Worm (Caenorhabditis elegans) whole organism, L2 larva: ENCODE data around the gene cyp-35A5.

Source experiments
- R02D3.7 ChIP-seq: fragments of 150-350 bp; optimal IDR thresholded peaks from 2 replicates; lab custom pipeline; 2014; ENCODE audit warnings: missing biosample characterization, missing genetic modification characterization
- ZK546.5 ChIP-seq: sonication (generic microtip); optimal IDR thresholded peaks from 2 replicates; lab custom pipeline; 2017; ENCODE audit warnings: missing biosample characterization, missing genetic modification characterization
- aly-2 ChIP-seq: fragments of 150-350 bp; optimal IDR thresholded peaks from 2 replicates; lab custom pipeline; 2014; ENCODE audit warnings: missing biosample characterization, missing genetic modification characterization
- ama-1 ChIP-seq: fragments of 150-350 bp; optimal IDR thresholded peaks from 2 replicates; lab custom pipeline; 2018; ENCODE audit warnings: inconsistent platforms
- ceh-16 ChIP-seq: fragments of 150-350 bp; optimal IDR thresholded peaks from 2 replicates; lab custom pipeline; 2014; ENCODE audit warnings: missing biosample characterization, missing genetic modification characterization
- dmd-4 ChIP-seq: sonication (generic microtip); optimal IDR thresholded peaks from 2 replicates; lab custom pipeline; 2017; ENCODE audit warnings: missing biosample characterization, missing genetic modification characterization
- egl-27 ChIP-seq: sonication (generic microtip); optimal IDR thresholded peaks from 3 replicates; lab custom pipeline; 2017; ENCODE audit warnings: missing biosample characterization, missing genetic modification reagents, missing genetic modification characterization
- elt-1 ChIP-seq: fragments of 150-350 bp; optimal IDR thresholded peaks from 2 replicates; lab custom pipeline; 2014; ENCODE audit warnings: missing biosample characterization, missing genetic modification characterization
- fos-1 ChIP-seq: fragments of 150-350 bp; optimal IDR thresholded peaks from 2 replicates; lab custom pipeline; 2014; ENCODE audit warnings: missing biosample characterization, missing genetic modification characterization
- lin-11 ChIP-seq: fragments of 150-350 bp; sonication (generic microtip); optimal IDR thresholded peaks from 2 replicates; lab custom pipeline; 2014; ENCODE audit warnings: missing biosample characterization, missing genetic modification characterization, inconsistent platforms, mixed read lengths
- lin-39 ChIP-seq: fragments of 150-350 bp; optimal IDR thresholded peaks from 2 replicates; lab custom pipeline; 2014; ENCODE audit warnings: missing biosample characterization, missing genetic modification reagents, missing genetic modification characterization
- lsy-2 ChIP-seq, 2 experiments: fragments of 150-350 bp in 1 of 2; sonication (generic microtip) in 1 of 2; optimal IDR thresholded peaks; 2 replicates each; lab custom pipeline; 2014 to 2017; ENCODE audit warnings: missing biosample characterization in 2 of 2, missing genetic modification characterization in 2 of 2
- mab-5 ChIP-seq: fragments of 150-350 bp; optimal IDR thresholded peaks from 2 replicates; lab custom pipeline; 2014; ENCODE audit warnings: missing biosample characterization, missing genetic modification characterization
- mbf-1 ChIP-seq: sonication (generic microtip); optimal IDR thresholded peaks from 2 replicates; lab custom pipeline; 2017; ENCODE audit warnings: missing biosample characterization, missing genetic modification characterization
- nhr-10 ChIP-seq: sonication (generic microtip); optimal IDR thresholded peaks from 2 replicates; lab custom pipeline; 2017; ENCODE audit warnings: missing biosample characterization, missing genetic modification characterization
- nhr-11 ChIP-seq: fragments of 150-350 bp; optimal IDR thresholded peaks from 2 replicates; lab custom pipeline; 2014; ENCODE audit warnings: missing biosample characterization, missing genetic modification characterization
- nhr-129 ChIP-seq: fragments of 150-350 bp; optimal IDR thresholded peaks from 2 replicates; lab custom pipeline; 2014; ENCODE audit warnings: missing biosample characterization, missing genetic modification characterization
- nhr-21 ChIP-seq: fragments of 150-350 bp; optimal IDR thresholded peaks from 2 replicates; lab custom pipeline; 2014; ENCODE audit warnings: missing biosample characterization, missing genetic modification characterization
- nhr-23 ChIP-seq: fragments of 150-350 bp; optimal IDR thresholded peaks from 2 replicates; lab custom pipeline; 2014; ENCODE audit warnings: missing biosample characterization, missing genetic modification reagents, missing genetic modification characterization
- nhr-237 ChIP-seq: fragments of 150-350 bp; optimal IDR thresholded peaks from 2 replicates; lab custom pipeline; 2014; ENCODE audit warnings: missing biosample characterization, missing genetic modification characterization
- nhr-25 ChIP-seq: fragments of 150-350 bp; sonication (generic microtip); optimal IDR thresholded peaks from 3 replicates; lab custom pipeline; 2014; ENCODE audit warnings: missing biosample characterization, missing genetic modification characterization
- nhr-6 ChIP-seq: fragments of 150-350 bp; optimal IDR thresholded peaks from 2 replicates; lab custom pipeline; 2014; ENCODE audit warnings: missing biosample characterization, missing genetic modification characterization
- nhr-77 ChIP-seq: fragments of 150-350 bp; optimal IDR thresholded peaks from 2 replicates; lab custom pipeline; 2014; ENCODE audit warnings: missing biosample characterization, missing genetic modification characterization
- peb-1 ChIP-seq: fragments of 150-350 bp; optimal IDR thresholded peaks from 2 replicates; lab custom pipeline; 2014; ENCODE audit warnings: missing biosample characterization, missing genetic modification characterization
- sem-4 ChIP-seq: fragments of 150-350 bp; optimal IDR thresholded peaks from 2 replicates; lab custom pipeline; 2014; ENCODE audit warnings: missing biosample characterization, missing genetic modification reagents, missing genetic modification characterization
- skn-1 ChIP-seq: sonication (generic microtip); optimal IDR thresholded peaks from 2 replicates; lab custom pipeline; 2017; ENCODE audit warnings: missing biosample characterization, missing genetic modification characterization
- sma-3 ChIP-seq: sonication (generic microtip); optimal IDR thresholded peaks from 2 replicates; lab custom pipeline; 2016; ENCODE audit warnings: missing genetic modification reagents, missing genetic modification characterization, missing compliant biosample characterization
- sma-9 ChIP-seq, 2 experiments: fragments of 150-350 bp in 1 of 2; sonication (generic microtip) in 1 of 2; optimal IDR thresholded peaks; 2 replicates each; lab custom pipeline; 2014 to 2016; ENCODE audit warnings: missing genetic modification characterization in 2 of 2, mild to moderate bottlenecking in 1 of 2, missing biosample characterization in 1 of 2, missing compliant biosample characterization in 1 of 2, missing genetic modification reagents in 1 of 2, moderate library complexity in 1 of 2
- snpc-4 ChIP-seq: fragments of 150-350 bp; optimal IDR thresholded peaks from 2 replicates; lab custom pipeline; 2014; ENCODE audit warnings: missing biosample characterization, missing genetic modification characterization
- unc-39 ChIP-seq: fragments of 150-350 bp; optimal IDR thresholded peaks from 2 replicates; lab custom pipeline; 2014; ENCODE audit warnings: missing biosample characterization, missing genetic modification characterization
- unc-55 ChIP-seq: fragments of 150-350 bp; sonication (generic microtip); optimal IDR thresholded peaks from 3 replicates; lab custom pipeline; 2014; ENCODE audit warnings: missing biosample characterization, missing genetic modification reagents, missing genetic modification characterization
- unc-62 ChIP-seq: fragments of 150-350 bp; optimal IDR thresholded peaks from 2 replicates; lab custom pipeline; 2014; ENCODE audit warnings: missing biosample characterization, missing genetic modification reagents, missing genetic modification characterization
- zag-1 ChIP-seq: fragments of 150-350 bp; optimal IDR thresholded peaks from 2 replicates; lab custom pipeline; 2014; ENCODE audit warnings: missing biosample characterization, missing genetic modification characterization
- ztf-1 ChIP-seq: fragments of 200-800 bp; sonication (Bioruptor generic); conservative IDR thresholded peaks from 2 replicates; pipeline ENCODE4 v1.3.6; 2022; ENCODE audit warnings: missing genetic modification characterization, missing compliant biosample characterization
- ztf-4 ChIP-seq: fragments of 150-350 bp; optimal IDR thresholded peaks from 2 replicates; lab custom pipeline; 2014; ENCODE audit warnings: missing biosample characterization, missing genetic modification characterization

The cyp-35A5 gene

ce11 chrV:3968929-3969328 lies 32.8 kb downstream of the cyp-35A5 start:
- no peak for TF ChIP-seq ztf-4 (tag; lab: Kevin White, UChicago)
- no peak for TF ChIP-seq unc-62 (GFP tag; lab: Kevin White, UChicago)
- TF ChIP-seq sma-3 (GFP tag; lab: Kevin White, UChicago), result no peak
- TF ChIP-seq nhr-25, result no peak

- no peak for TF ChIP-seq skn-1 (tag; lab: Kevin White, UChicago)
- TF ChIP-seq unc-39 (tag; lab: Kevin White, UChicago), result no peak
Observed at ce11 chrV:3969664-3970063, 33.5 kb downstream of the cyp-35A5 start.

- TF ChIP-seq nhr-10 (no peak), nhr-11 (no peak), egl-27 (tag; lab: Kevin White, UChicago) (no peak), peb-1 (tag; lab: Kevin White, UChicago) (no peak), ceh-16 (tag; lab: Kevin White, UChicago) (no peak), ztf-1 (GFP tag; lab: Robert Waterston, UW) (no peak), aly-2 (tag; lab: Kevin White, UChicago) (no peak), snpc-4 (tag; lab: Kevin White, UChicago) (no peak), sma-3 (GFP tag; lab: Kevin White, UChicago) (no peak), fos-1 (peak; percentile 36), ama-1 (lab: Kevin White, UChicago) (no peak), sma-9 (GFP tag; optimal IDR thresholded peaks at IDR 0.05; lab: Kevin White, UChicago) (peak; percentile 58), sma-9 (tag; optimal IDR thresholded peaks at IDR 0.05; lab: Kevin White, UChicago) (no peak), lin-11 (tag; lab: Kevin White, UChicago) (no peak)
Observed at ce11 chrV:3970410-3970809, 34.3 kb downstream of the cyp-35A5 start, which contains the start of gene cyp-34A9. Gene cyp-34A9, minus strand, starts transcription at chrV:3970540.

ce11 chrV:3972846-3973245 lies 36.7 kb downstream of the cyp-35A5 start, which contains the start of gene cyp-34A10:
Gene cyp-34A10, minus strand, starts transcription at chrV:3972991.
- TF ChIP-seq lsy-2 (tag; optimal IDR thresholded peaks at IDR 0.05; lab: Kevin White, UChicago), result no peak
- no peak for TF ChIP-seq zag-1 (tag; lab: Kevin White, UChicago)
- no peak for TF ChIP-seq ztf-4 (tag; lab: Kevin White, UChicago)
- TF ChIP-seq ama-1 (lab: Kevin White, UChicago), result no peak
- no peak for TF ChIP-seq elt-1 (tag; lab: Kevin White, UChicago)
- TF ChIP-seq nhr-23 (tag; lab: Kevin White, UChicago), result no peak
- TF ChIP-seq nhr-21 (tag; lab: Kevin White, UChicago), result no peak
- no peak for TF ChIP-seq nhr-77 (tag; lab: Kevin White, UChicago)
- TF ChIP-seq ZK546.5 (tag; lab: Kevin White, UChicago), result no peak
- no peak for TF ChIP-seq unc-55 (GFP tag; lab: Kevin White, UChicago)
- TF ChIP-seq nhr-6 (tag; lab: Kevin White, UChicago), result no peak
- no peak for TF ChIP-seq R02D3.7 (tag; lab: Kevin White, UChicago)
- TF ChIP-seq lin-11 (tag; lab: Kevin White, UChicago), result no peak

- TF ChIP-seq ztf-4 (tag; lab: Kevin White, UChicago), result no peak
- no peak for TF ChIP-seq lin-39 (tag; lab: Kevin White, UChicago)
- no peak for TF ChIP-seq nhr-23 (tag; lab: Kevin White, UChicago)
Observed at ce11 chrV:3974361-3974760, 38.2 kb downstream of the cyp-35A5 start, which contains the start of gene str-82. Gene str-82, plus strand, starts transcription at chrV:3974661.

ce11 chrV:3976964-3977363 lies 40.8 kb downstream of the cyp-35A5 start, which contains the start of gene str-83:
Gene str-83, plus strand, starts transcription at chrV:3977264.
- TF ChIP-seq aly-2 (tag; lab: Kevin White, UChicago) (no peak), nhr-237 (tag; lab: Kevin White, UChicago) (no peak), peb-1 (tag; lab: Kevin White, UChicago) (no peak), ZK546.5 (tag; lab: Kevin White, UChicago) (no peak), nhr-25 (no peak), nhr-6 (tag; lab: Kevin White, UChicago) (no peak), elt-1 (tag; lab: Kevin White, UChicago) (no peak), zag-1 (tag; lab: Kevin White, UChicago) (no peak), sma-9 (GFP tag; optimal IDR thresholded peaks at IDR 0.05; lab: Kevin White, UChicago) (no peak), sma-9 (tag; optimal IDR thresholded peaks at IDR 0.05; lab: Kevin White, UChicago) (no peak), mbf-1 (tag; lab: Kevin White, UChicago) (no peak), sma-3 (GFP tag; lab: Kevin White, UChicago) (no peak), mab-5 (tag; lab: Kevin White, UChicago) (no peak), dmd-4 (tag; lab: Kevin White, UChicago) (no peak), snpc-4 (tag; lab: Kevin White, UChicago) (no peak), sem-4 (tag; lab: Kevin White, UChicago) (no peak), ceh-16 (tag; lab: Kevin White, UChicago) (no peak), fos-1 (no peak), nhr-129 (tag; lab: Kevin White, UChicago) (no peak)
